Worm (Caenorhabditis elegans): ENCODE results near the gene C07D8.5.

C07D8.5 gene

ce11 chrX:7343747-7344146, at the start of gene C07D8.5:
C07D8.5 (plus strand) TSS chrX:7344047.
- no peak for TF ChIP-seq W03F9.2 (tag; optimal IDR thresholded peaks at IDR 0.05)
- no peak for TF ChIP-seq him-1 (tag; optimal IDR thresholded peaks at IDR 0.05)
- TF ChIP-seq dao-5 (tag; optimal IDR thresholded peaks at IDR 0.05), result no peak

ce11 chrX:7296310-7296709, 47.5 kb upstream of the C07D8.5 start:
- TF ChIP-seq him-1 (tag; optimal IDR thresholded peaks at IDR 0.05), result no peak
- no peak for TF ChIP-seq dao-5 (tag; optimal IDR thresholded peaks at IDR 0.05)
- TF ChIP-seq W03F9.2 (tag; optimal IDR thresholded peaks at IDR 0.05), result no peak

- no peak for TF ChIP-seq W03F9.2 (tag; optimal IDR thresholded peaks at IDR 0.05)
- no peak for TF ChIP-seq him-1 (tag; optimal IDR thresholded peaks at IDR 0.05)
- no peak for TF ChIP-seq dao-5 (tag; optimal IDR thresholded peaks at IDR 0.05)
Observed at ce11 chrX:7298652-7299051, 45.2 kb upstream of the C07D8.5 start, which contains the start of gene K03A1.4. K03A1.4 (minus strand) TSS chrX:7298752.

DNA sequence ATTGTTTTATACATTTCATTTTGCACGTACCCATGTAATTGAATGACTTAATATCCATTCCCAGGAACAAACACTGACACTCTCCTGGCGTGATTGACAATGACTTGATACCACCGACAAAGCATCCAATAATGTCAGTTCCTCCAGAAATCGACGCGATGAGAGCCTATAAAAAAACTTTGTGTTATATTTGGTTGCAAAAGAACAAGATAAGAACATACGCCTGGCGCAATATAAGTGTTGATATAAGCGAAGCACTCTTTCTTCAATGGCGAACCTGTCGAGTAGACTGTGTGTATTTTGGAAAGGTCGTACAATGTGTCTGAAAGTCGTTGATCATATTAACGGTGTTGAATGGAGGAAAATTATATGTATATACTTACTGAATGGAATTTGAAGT, 40.7 kb upstream of the C07D8.5 start:
- TF ChIP-seq him-1 (tag; optimal IDR thresholded peaks at IDR 0.05) (no peak), dao-5 (tag; optimal IDR thresholded peaks at IDR 0.05) (no peak), W03F9.2 (tag; optimal IDR thresholded peaks at IDR 0.05) (no peak)

ce11 chrX:7305520-7306186, 38.2 kb upstream of the C07D8.5 start, which contains the start of gene sur-5:
sur-5 (minus strand) TSS chrX:7305570.
- TF ChIP-seq him-1 (tag; optimal IDR thresholded peaks at IDR 0.05) (no peak), dao-5 (tag; optimal IDR thresholded peaks at IDR 0.05) (no peak), W03F9.2 (tag; optimal IDR thresholded peaks at IDR 0.05) (no peak)

DNA sequence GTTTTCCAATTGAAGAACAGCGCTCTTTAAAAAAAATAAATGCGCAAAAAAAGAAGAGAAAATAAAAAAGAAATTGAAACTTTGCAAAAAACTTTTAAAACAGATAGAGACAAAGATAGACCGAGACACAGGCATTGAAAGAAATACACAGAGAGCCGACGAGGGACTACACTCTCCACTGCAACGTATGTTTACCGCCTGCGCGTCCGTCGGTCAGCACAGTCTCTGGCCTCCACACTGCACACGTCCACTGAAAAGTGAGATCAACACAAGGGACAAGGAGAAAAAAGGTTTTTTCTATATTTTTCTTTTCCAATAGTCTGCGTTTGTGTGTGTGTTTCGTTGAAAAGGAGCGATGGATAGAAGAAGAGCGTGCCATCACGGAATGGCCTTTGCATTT, 37.4 kb upstream of the C07D8.5 start:
- TF ChIP-seq dao-5 (tag; optimal IDR thresholded peaks at IDR 0.05), result no peak
- no peak for TF ChIP-seq W03F9.2 (tag; optimal IDR thresholded peaks at IDR 0.05)
- TF ChIP-seq him-1 (tag; optimal IDR thresholded peaks at IDR 0.05), result no peak

DNA sequence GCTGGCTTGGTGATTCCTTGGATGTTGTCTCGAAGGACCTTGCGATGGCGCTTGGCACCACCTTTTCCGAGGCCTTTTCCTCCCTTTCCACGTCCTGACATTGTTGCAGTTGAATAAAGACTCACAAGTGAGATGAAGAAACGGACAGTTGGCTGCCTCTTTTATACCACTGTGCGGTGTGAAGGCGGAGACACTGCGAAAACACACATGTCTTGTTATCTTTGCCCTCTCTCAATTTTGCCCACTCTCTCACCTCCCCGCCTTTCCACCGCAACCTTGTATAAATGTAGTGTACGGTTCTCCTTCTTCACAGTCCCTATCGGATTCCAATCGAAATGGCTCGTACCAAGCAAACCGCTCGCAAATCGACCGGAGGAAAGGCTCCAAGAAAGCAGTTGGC, 34.1 kb upstream of the C07D8.5 start, which contains the start of the genes his-38 and his-40:
Gene his-38 (minus strand): TSS at position 101 of the 400 bp plus-strand sequence.
Gene his-40 (plus strand): TSS at position 336 of the 400 bp plus-strand sequence.
- TF ChIP-seq dao-5 (tag; optimal IDR thresholded peaks at IDR 0.05), result no peak
- no peak for TF ChIP-seq him-1 (tag; optimal IDR thresholded peaks at IDR 0.05)
- no peak for TF ChIP-seq W03F9.2 (tag; optimal IDR thresholded peaks at IDR 0.05)

DNA sequence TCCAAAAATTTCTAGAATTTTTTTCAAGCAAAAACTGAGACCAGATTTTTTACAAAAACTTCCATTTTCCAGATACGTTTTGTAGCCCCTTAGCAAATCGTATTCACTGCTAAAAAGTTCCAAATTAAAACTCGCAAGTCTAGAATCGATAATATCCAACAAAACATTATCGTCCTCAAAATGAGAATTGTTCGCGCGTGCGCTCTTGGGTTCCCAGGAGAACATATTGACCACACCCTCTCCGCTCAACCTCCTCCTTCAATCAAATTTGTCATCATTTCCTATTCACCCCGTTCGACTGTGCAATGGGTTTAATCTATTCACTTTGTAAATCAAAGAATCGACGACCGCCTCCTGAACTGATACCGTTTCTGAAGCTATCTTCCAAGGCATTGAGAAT, 32.0 kb upstream of the C07D8.5 start:
- TF ChIP-seq dao-5 (tag; optimal IDR thresholded peaks at IDR 0.05) (no peak), him-1 (tag; optimal IDR thresholded peaks at IDR 0.05) (no peak), W03F9.2 (tag; optimal IDR thresholded peaks at IDR 0.05) (no peak)

- TF ChIP-seq dao-5 (tag; optimal IDR thresholded peaks at IDR 0.05), result no peak
- TF ChIP-seq him-1 (tag; optimal IDR thresholded peaks at IDR 0.05), result no peak
- TF ChIP-seq W03F9.2 (tag; optimal IDR thresholded peaks at IDR 0.05), result no peak
Observed at ce11 chrX:7313236-7313635, 30.6 kb upstream of the C07D8.5 start.

DNA sequence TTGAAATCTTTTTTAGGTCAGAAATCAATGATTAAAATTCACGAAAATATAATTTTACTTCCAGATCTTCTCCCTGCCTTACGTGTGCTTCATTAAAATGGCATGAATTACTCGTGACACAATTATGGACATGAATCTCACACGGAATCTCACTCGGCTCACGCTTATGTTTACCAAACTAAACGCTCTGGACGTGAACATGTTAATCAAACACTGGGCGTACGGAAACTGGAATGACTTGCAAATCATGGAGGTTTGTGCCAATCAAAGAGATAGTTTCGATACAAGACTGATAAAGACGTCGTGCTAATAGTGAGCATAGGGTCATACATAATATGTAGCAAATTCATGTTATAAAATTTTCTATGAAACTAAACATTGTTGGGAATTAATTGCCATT, 29.3 kb upstream of the C07D8.5 start:
- TF ChIP-seq dao-5 (tag; optimal IDR thresholded peaks at IDR 0.05) (no peak), W03F9.2 (tag; optimal IDR thresholded peaks at IDR 0.05) (no peak), him-1 (tag; optimal IDR thresholded peaks at IDR 0.05) (no peak)

ce11 chrX:7315329-7315728, 28.5 kb upstream of the C07D8.5 start, which contains the start of gene spp-3:
spp-3 (minus strand) TSS chrX:7315353.
- TF ChIP-seq W03F9.2 (tag; optimal IDR thresholded peaks at IDR 0.05), result no peak
- TF ChIP-seq dao-5 (tag; optimal IDR thresholded peaks at IDR 0.05), result no peak
- no peak for TF ChIP-seq him-1 (tag; optimal IDR thresholded peaks at IDR 0.05)

- TF ChIP-seq him-1 (tag; optimal IDR thresholded peaks at IDR 0.05) (no peak), dao-5 (tag; optimal IDR thresholded peaks at IDR 0.05) (no peak), W03F9.2 (tag; optimal IDR thresholded peaks at IDR 0.05) (no peak)
Observed at ce11 chrX:7316485-7317391, 27.1 kb upstream of the C07D8.5 start, which contains the start of the genes spp-2 and spp-6. spp-2 (minus strand) TSS chrX:7316818. spp-6 (plus strand) TSS chrX:7317341.

- no peak for TF ChIP-seq him-1 (tag; optimal IDR thresholded peaks at IDR 0.05)
- no peak for TF ChIP-seq dao-5 (tag; optimal IDR thresholded peaks at IDR 0.05)
- no peak for TF ChIP-seq W03F9.2 (tag; optimal IDR thresholded peaks at IDR 0.05)
Observed at ce11 chrX:7318639-7319038, 25.2 kb upstream of the C07D8.5 start, which contains the start of gene spp-4. spp-4 (minus strand) TSS chrX:7318756.
